Fruit fly (Drosophila melanogaster): ENCODE results near the gene CG31635.

Gene CG31635

DNA sequence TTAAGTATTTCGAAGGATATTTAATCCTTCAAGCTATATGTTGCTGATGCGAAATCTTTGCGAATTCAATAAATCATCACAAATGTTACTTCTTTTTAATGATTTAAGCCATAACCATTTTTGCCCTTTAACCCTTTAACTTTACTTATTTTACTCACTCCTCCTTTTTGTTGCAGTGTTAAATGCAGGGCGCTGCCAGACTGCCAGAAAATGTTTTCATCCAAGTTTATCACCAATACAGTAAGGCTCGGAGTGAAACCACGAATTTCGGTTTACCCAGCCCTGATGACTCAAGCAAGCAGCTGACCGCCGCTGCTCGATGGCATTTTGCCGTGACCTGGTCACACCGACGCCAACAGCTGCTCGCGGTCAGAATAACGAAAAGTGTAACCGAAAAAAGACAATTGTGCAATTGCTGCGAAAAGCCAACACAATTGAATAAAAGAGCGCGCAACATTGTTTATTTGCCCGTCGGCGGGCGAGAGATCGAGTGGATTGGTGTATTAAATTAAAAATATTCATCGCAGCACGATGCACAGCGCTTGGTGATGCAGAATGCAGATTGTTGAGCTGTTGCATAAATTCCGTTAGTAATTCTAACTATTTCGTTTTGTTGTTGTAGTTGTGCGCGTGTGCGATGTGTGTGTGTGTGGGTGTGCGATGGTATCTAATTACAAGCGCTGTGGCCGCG, 38.1 kb downstream of the CG31635 start, which contains the start of gene CG11050 (continued):
- TF ChIP-seq pum (GFP tag; optimal IDR thresholded peaks at IDR 0.05) (peak; percentile 78), CG11504 (tag; optimal IDR thresholded peaks at IDR 0.05) (peak; percentile 80), toy (GFP tag; IDR thresholded peaks at IDR 0.05) (0 out of 2 replicates have a peak, but pooled peaks have one; percentile 19), CG42726 (GFP tag; IDR thresholded peaks at IDR 0.05; ENCODE audit: partially characterized antibody) (peak; percentile 75), CG4328 (GFP tag; optimal IDR thresholded peaks at IDR 0.05) (no peak), CG30403 (GFP tag; optimal IDR thresholded peaks at IDR 0.05) (peak; percentile 86), Dfd (GFP tag; optimal IDR thresholded peaks at IDR 0.05) (peak in 1 of 2 experiments; percentile 13)

- TF ChIP-seq CG31224 (GFP tag; IDR thresholded peaks at IDR 0.05) (peak; percentile 91), Blimp-1 (GFP tag; optimal IDR thresholded peaks at IDR 0.05) (peak; percentile 73), CG30431 (GFP tag; optimal IDR thresholded peaks at IDR 0.05) (peak; percentile 26), CG12744 (GFP tag; optimal IDR thresholded peaks at IDR 0.05) (peak; percentile 86), MESR4 (GFP tag; optimal IDR thresholded peaks at IDR 0.05) (peak; percentile 15), stc (GFP tag; IDR thresholded peaks at IDR 0.05) (peak; percentile 95), Med (GFP tag) (peak; percentile 98), dimm (GFP tag; IDR thresholded peaks at IDR 0.05) (peak; percentile 84), CG9876 (GFP tag; optimal IDR thresholded peaks at IDR 0.05) (peak; percentile 64), PHDP (tag; optimal IDR thresholded peaks at IDR 0.05) (peak; percentile 95), CG2116 (GFP tag; optimal IDR thresholded peaks at IDR 0.05) (peak; percentile 39), CG13424 (tag; optimal IDR thresholded peaks at IDR 0.05) (peak; percentile 96), sr (GFP tag; IDR thresholded peaks at IDR 0.05) (peak; percentile 65; the same call in 1 of the 3 replicates), odd (GFP tag; optimal IDR thresholded peaks at IDR 0.05) (peak; percentile 87), HmgZ (tag; optimal IDR thresholded peaks at IDR 0.05) (peak; percentile 95), fd96Cb (tag; optimal IDR thresholded peaks at IDR 0.05) (peak; percentile 77), Antp (GFP tag; optimal IDR thresholded peaks at IDR 0.05) (peak; percentile 84), CG14441 (GFP tag; IDR thresholded peaks at IDR 0.05) (peak; percentile 96), insv (GFP tag; optimal IDR thresholded peaks at IDR 0.05) (peak in 1 of 2 experiments; percentile 41), CG31441 (GFP tag; IDR thresholded peaks at IDR 0.05) (peak; percentile 71; the same call in 1 of the 2 replicates), CG13894 (tag; optimal IDR thresholded peaks at IDR 0.05) (peak; percentile 96), Gsc (GFP tag; IDR thresholded peaks at IDR 0.05) (peak; percentile 73), aop (GFP tag; IDR thresholded peaks at IDR 0.05) (peak; percentile 51; the same call in 1 of the 2 replicates), CG2202 (tag; optimal IDR thresholded peaks at IDR 0.05) (no peak), fu2 (GFP tag; optimal IDR thresholded peaks at IDR 0.05) (peak; percentile 91), cad (GFP tag; optimal IDR thresholded peaks at IDR 0.05) (no peak), Hmr (GFP tag; optimal IDR thresholded peaks at IDR 0.05) (peak; percentile 97), CG30020 (tag; optimal IDR thresholded peaks at IDR 0.05) (no peak), CG34422 (GFP tag; IDR thresholded peaks at IDR 0.05) (peak; percentile 95), gce (GFP tag; IDR thresholded peaks at IDR 0.05) (peak; percentile 83; the same call in 2 of the 3 replicates), hkb (optimal IDR thresholded peaks at IDR 0.05) (no peak), hkb (GFP tag; IDR thresholded peaks at IDR 0.05) (peak; percentile 97), CG6683 (GFP tag; optimal IDR thresholded peaks at IDR 0.05) (peak; percentile 89), cato (GFP tag; optimal IDR thresholded peaks at IDR 0.05; ENCODE audit: borderline replicate concordance) (peak; percentile 55), CG6813 (GFP tag; optimal IDR thresholded peaks at IDR 0.05) (peak; percentile 86), Hr3 (GFP tag; optimal IDR thresholded peaks at IDR 0.05) (peak; percentile 87), bigmax (GFP tag; optimal IDR thresholded peaks at IDR 0.05) (peak; percentile 1), toy (GFP tag; IDR thresholded peaks at IDR 0.05) (peak; percentile 80), CG12659 (GFP tag; optimal IDR thresholded peaks at IDR 0.05) (peak; percentile 91), prd (optimal IDR thresholded peaks at IDR 0.05) (no peak), prd (GFP tag; IDR thresholded peaks at IDR 0.05) (peak; percentile 95), Oaz (GFP tag; IDR thresholded peaks at IDR 0.05) (peak; percentile 96)
Observed at dm6 chr2L:6601018-6601505, 47.9 kb downstream of the CG31635 start, which contains the start of gene Dpp10. Gene Dpp10 (minus strand): TSS chr2L:6601068.

All from whole organism, embryonic.